Worm (Caenorhabditis elegans) whole organism, midembryonic: ENCODE data around the gene Y71H2AM.1.
A peak's percentile ranks its signal among the peaks of the same experiment; 100 is the strongest.

Experiments
- T22C8.4 ChIP-seq: fragments of 200-800 bp; sonication (Bioruptor generic); IDR thresholded peaks from 2 replicates; pipeline ENCODE4 v1.3.6; 2022; ENCODE audit warnings: missing genetic modification characterization, missing compliant biosample characterization
- cog-1 ChIP-seq: sonication (generic microtip); optimal IDR thresholded peaks from 2 replicates; lab custom pipeline; 2016; ENCODE audit warnings: missing genetic modification characterization, missing compliant biosample characterization
- flt-1 ChIP-seq: fragments of 200-800 bp; sonication (Bioruptor generic); IDR thresholded peaks from 2 replicates; pipeline ENCODE4 v1.3.6; 2022; ENCODE audit warnings: missing genetic modification characterization, missing compliant biosample characterization
- klf-2 ChIP-seq: fragments of 200-800 bp; sonication (Bioruptor generic); conservative IDR thresholded peaks from 2 replicates; pipeline ENCODE4 v1.3.6; 2022; ENCODE audit warnings: missing genetic modification reagents, missing genetic modification characterization, missing compliant biosample characterization
- med-1 ChIP-seq: sonication (generic microtip); optimal IDR thresholded peaks from 2 replicates; lab custom pipeline; 2017; ENCODE audit warnings: missing genetic modification characterization, mild to moderate bottlenecking, missing compliant biosample characterization, antibody characterized with exemption, missing genetic modification reagents; ENCODE audit not compliant: insufficient read depth
- ref-1 ChIP-seq: fragments of 200-800 bp; sonication (Bioruptor generic); conservative IDR thresholded peaks from 2 replicates; pipeline ENCODE4 v1.3.6; 2022; ENCODE audit warnings: missing genetic modification reagents, missing genetic modification characterization, missing compliant biosample characterization
- tab-1 ChIP-seq: fragments of 200-800 bp; sonication (Bioruptor generic); IDR thresholded peaks from 2 replicates; pipeline ENCODE4 v1.3.6; 2022; ENCODE audit warnings: missing genetic modification characterization, missing compliant biosample characterization
- ztf-23 ChIP-seq: fragments of 200-800 bp; sonication (Bioruptor generic); IDR thresholded peaks from 2 replicates; pipeline ENCODE4 v1.3.6; 2022; ENCODE audit warnings: missing genetic modification reagents, missing genetic modification characterization, missing compliant biosample characterization
- ztf-29 ChIP-seq: fragments of 200-800 bp; sonication (Bioruptor generic); IDR thresholded peaks from 2 replicates; pipeline ENCODE4 v1.3.6; 2022; ENCODE audit warnings: missing genetic modification reagents, missing genetic modification characterization, missing compliant biosample characterization

Y71H2AM.1 gene

ce11 chrIII:2795442-2796023 is 31.3 kb upstream of the Y71H2AM.1 start:
- no peak for TF ChIP-seq tab-1 (GFP tag; lab: Robert Waterston, UW)
- no peak for TF ChIP-seq med-1 (GFP tag; lab: Kevin White, UChicago)
- TF ChIP-seq flt-1 (GFP tag; lab: Robert Waterston, UW): 0 out of 2 replicates have a peak, but pooled peaks have one; percentile 5
- no peak for TF ChIP-seq cog-1
- TF ChIP-seq ref-1 (GFP tag; lab: Robert Waterston, UW): no peak
- no peak for TF ChIP-seq klf-2 (GFP tag; lab: Robert Waterston, UW)
- 0 out of 2 replicates have a peak, but pooled peaks have one; percentile 42 for TF ChIP-seq ztf-29
- no peak for TF ChIP-seq ztf-23
- no peak for TF ChIP-seq T22C8.4 (GFP tag; lab: Robert Waterston, UW)

DNA sequence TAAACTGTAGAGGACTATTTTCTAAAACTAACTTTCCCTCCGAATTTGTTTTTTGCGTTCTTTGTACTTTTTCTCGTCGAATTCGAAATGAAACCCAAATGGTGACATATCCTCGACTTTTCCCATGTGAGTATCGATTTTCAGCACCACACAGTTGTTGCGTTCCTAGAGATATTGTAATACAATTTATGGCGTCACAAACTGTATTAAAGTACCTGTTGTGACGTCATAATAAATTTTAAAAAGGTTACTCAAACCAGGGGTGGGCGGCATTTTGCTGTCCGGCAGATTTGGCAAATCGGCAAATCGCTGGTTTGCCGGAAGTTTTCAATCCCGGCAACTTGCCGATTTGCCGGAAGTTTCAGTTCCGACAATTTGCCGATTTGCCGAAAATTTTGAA is 26.1 kb upstream of the Y71H2AM.1 start:
- TF ChIP-seq ztf-29 (no peak), ztf-23 (no peak), tab-1 (GFP tag; lab: Robert Waterston, UW) (0 out of 2 replicates have a peak, but pooled peaks have one; percentile 33), cog-1 (no peak), klf-2 (GFP tag; lab: Robert Waterston, UW) (no peak), T22C8.4 (GFP tag; lab: Robert Waterston, UW) (no peak)

ce11 chrIII:2801800-2802515 is 24.9 kb upstream of the Y71H2AM.1 start, which contains the start of the genes twk-45 and Y71H2AM.25:
twk-45 (minus strand) TSS chrIII:2801900.
Y71H2AM.25 (plus strand) TSS chrIII:2802465.
- TF ChIP-seq cog-1 (no peak), med-1 (GFP tag; lab: Kevin White, UChicago) (no peak), T22C8.4 (GFP tag; lab: Robert Waterston, UW) (no peak), ref-1 (GFP tag; lab: Robert Waterston, UW) (no peak), ztf-23 (no peak), ztf-29 (no peak), tab-1 (GFP tag; lab: Robert Waterston, UW) (no peak), klf-2 (GFP tag; lab: Robert Waterston, UW) (no peak), flt-1 (GFP tag; lab: Robert Waterston, UW) (no peak)

DNA sequence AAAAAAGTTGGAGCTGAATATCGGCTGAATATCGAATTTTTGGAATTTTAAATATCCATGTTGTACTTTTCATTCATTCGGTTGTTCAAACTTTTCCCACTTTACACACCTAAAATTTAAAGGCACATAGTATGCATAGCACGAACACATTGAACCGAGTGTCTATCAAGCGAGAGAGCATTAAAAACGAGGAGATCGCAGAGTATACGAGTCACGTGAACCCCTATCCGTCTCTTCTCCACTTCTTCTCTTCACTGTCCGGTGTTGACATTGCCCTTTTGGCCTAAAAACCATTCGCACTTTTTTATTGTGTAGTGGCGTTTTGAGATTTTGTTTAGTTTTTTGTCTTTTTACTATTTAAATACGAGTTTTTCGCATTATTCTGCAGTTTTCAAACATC is 22.4 kb upstream of the Y71H2AM.1 start:
- TF ChIP-seq ztf-23 (no peak), ref-1 (GFP tag; lab: Robert Waterston, UW) (no peak), tab-1 (GFP tag; lab: Robert Waterston, UW) (no peak), cog-1 (no peak), med-1 (GFP tag; lab: Kevin White, UChicago) (no peak), ztf-29 (no peak), flt-1 (GFP tag; lab: Robert Waterston, UW) (no peak), T22C8.4 (GFP tag; lab: Robert Waterston, UW) (no peak), klf-2 (GFP tag; lab: Robert Waterston, UW) (no peak)

- TF ChIP-seq med-1 (GFP tag; lab: Kevin White, UChicago) (no peak), klf-2 (GFP tag; lab: Robert Waterston, UW) (no peak), cog-1 (no peak), tab-1 (GFP tag; lab: Robert Waterston, UW) (no peak), T22C8.4 (GFP tag; lab: Robert Waterston, UW) (no peak), ref-1 (GFP tag; lab: Robert Waterston, UW) (no peak), ztf-23 (no peak), flt-1 (GFP tag; lab: Robert Waterston, UW) (no peak), ztf-29 (no peak)
Observed at ce11 chrIII:2805084-2805483, 21.8 kb upstream of the Y71H2AM.1 start, which contains the start of gene Y71H2AM.3. Y71H2AM.3 (plus strand) TSS chrIII:2805430.

DNA sequence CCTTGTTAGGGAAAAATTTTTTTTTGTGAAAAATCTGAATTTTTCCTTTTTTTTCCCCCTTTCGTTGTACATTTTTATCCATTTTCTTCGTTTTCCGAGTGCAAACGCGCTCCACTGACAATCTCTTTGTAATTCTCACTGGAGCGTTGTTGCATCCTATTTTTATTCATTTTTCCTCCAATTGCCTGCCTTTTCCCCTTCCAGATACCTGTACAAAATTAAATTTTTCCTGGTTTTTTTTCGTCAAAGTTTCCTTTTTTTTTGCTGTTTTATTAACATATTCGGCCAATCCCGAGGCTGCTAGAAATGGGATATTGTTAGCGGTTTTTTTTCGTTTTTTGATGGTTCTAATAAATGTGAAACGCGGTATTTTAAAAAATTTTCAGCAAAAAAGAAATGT is 15.5 kb upstream of the Y71H2AM.1 start:
- no peak for TF ChIP-seq flt-1 (GFP tag; lab: Robert Waterston, UW)
- TF ChIP-seq ztf-29: no peak
- no peak for TF ChIP-seq med-1 (GFP tag; lab: Kevin White, UChicago)
- no peak for TF ChIP-seq ref-1 (GFP tag; lab: Robert Waterston, UW)
- TF ChIP-seq cog-1: no peak
- TF ChIP-seq tab-1 (GFP tag; lab: Robert Waterston, UW): no peak
- no peak for TF ChIP-seq ztf-23
- no peak for TF ChIP-seq T22C8.4 (GFP tag; lab: Robert Waterston, UW)
- TF ChIP-seq klf-2 (GFP tag; lab: Robert Waterston, UW): no peak

DNA sequence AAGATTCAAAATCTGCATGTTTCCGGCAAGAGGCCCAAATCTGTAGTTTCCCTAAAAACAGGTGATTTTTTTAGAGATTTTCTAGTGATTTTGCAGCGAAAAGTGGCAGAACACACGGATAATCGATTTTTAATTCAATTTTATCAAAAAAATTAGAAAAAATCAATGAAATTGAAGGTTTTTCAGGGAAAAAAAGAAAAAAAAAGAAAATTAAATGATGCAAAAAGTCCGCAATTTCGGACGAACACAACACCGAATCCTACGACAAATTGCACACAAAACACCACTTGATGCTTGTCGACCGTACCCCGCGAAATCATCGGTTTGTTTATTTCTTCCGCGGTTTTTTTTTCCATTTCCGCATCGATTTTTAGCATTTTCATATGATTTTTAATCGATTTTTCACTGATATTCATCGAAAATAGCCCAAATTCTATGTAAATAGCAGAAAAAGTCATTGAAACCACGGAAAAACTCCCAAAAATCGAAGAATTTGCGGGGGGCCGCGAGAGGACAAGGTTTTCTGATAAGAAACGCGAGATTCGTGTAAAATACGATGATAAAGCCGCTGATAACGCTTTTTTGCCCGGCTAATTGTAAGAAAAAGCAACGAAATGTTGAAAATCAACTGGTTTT is 11.8 kb upstream of the Y71H2AM.1 start, which contains the start of gene tufm-1:
TSS of gene tufm-1 (minus strand) at position 51 of the 636 bp plus-strand sequence.
- TF ChIP-seq ref-1 (GFP tag; lab: Robert Waterston, UW) (no peak), tab-1 (GFP tag; lab: Robert Waterston, UW) (no peak), klf-2 (GFP tag; lab: Robert Waterston, UW) (no peak), T22C8.4 (GFP tag; lab: Robert Waterston, UW) (no peak), ztf-29 (no peak), flt-1 (GFP tag; lab: Robert Waterston, UW) (no peak), cog-1 (no peak), ztf-23 (no peak)

DNA sequence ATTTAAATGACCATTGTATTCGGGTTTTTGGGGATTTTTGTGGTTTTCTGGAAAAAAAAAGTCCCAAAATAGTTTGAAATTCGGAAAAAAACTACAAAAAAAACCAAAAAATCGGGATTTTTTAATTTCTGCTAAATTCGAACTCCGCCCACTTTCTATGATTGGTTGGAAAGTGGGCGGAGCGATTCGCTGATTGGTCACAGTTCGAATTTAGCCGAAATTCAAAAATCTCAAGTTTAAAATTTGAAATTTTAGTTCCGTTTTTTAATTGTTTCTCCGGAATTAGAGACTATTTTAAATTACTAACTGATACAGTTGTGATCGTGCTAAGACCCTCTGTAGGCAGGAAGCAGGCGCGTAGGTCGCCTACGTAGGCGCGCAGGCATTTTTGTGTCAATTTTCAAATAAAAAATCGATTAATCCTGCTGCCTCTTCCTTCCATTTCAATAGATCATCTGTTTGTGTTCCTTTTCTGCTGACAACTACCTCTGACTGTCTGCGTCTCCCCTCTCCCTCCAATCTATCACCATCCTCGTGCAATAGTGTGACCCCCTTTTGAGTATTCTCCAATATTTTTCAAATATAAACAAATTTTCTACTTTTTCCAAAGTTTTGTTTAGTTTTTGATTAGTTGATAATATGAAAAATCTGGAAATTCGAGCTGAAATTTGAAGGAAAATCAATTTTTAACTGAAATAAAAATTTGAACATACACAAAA is 10.5 kb upstream of the Y71H2AM.1 start:
- TF ChIP-seq cog-1 (no peak), tab-1 (GFP tag; lab: Robert Waterston, UW) (no peak), ref-1 (GFP tag; lab: Robert Waterston, UW) (no peak), med-1 (GFP tag; lab: Kevin White, UChicago) (no peak), klf-2 (GFP tag; lab: Robert Waterston, UW) (no peak), T22C8.4 (GFP tag; lab: Robert Waterston, UW) (no peak)
